Worm (Caenorhabditis elegans): ENCODE measurements around the gene W01B6.5.
A peak's percentile ranks its signal among the peaks of the same experiment; 100 is the strongest.

DNA sequence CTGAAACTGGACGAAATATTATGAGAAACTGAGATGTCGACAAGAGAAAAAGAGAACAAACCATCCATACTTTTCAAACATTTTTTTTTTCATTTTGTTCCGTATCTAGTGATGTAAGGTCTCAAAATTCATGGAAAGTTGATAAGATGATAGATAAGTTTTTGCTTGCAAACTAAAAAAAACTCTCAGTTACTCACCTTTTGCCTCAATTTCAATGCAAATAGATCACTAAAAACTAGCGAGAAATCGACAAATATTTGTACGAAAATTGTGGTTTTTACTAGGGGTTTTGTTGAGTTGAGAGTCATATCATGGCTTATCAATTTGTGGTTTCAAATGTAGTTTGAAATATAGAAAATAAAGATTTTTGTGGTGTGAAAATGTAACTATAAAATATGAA lies 15.2 kb upstream of the W01B6.5 start:
- peak; percentile 2 for TF ChIP-seq pqm-1 (tag; optimal IDR thresholded peaks at IDR 0.05)
- no peak for TF ChIP-seq arid-1 (GFP tag; conservative IDR thresholded peaks at IDR 0.05)
- no peak for TF ChIP-seq nhr-77 (tag; optimal IDR thresholded peaks at IDR 0.05)
- TF ChIP-seq lin-39 (tag; optimal IDR thresholded peaks at IDR 0.05), result no peak
- TF ChIP-seq lsy-2 (tag; optimal IDR thresholded peaks at IDR 0.05), result no peak
- no peak for TF ChIP-seq aly-2 (tag; optimal IDR thresholded peaks at IDR 0.05)
- no peak for TF ChIP-seq lir-3 (tag; optimal IDR thresholded peaks at IDR 0.05)
